Worm (Caenorhabditis elegans): ENCODE data around the gene E02H4.7.

DNA sequence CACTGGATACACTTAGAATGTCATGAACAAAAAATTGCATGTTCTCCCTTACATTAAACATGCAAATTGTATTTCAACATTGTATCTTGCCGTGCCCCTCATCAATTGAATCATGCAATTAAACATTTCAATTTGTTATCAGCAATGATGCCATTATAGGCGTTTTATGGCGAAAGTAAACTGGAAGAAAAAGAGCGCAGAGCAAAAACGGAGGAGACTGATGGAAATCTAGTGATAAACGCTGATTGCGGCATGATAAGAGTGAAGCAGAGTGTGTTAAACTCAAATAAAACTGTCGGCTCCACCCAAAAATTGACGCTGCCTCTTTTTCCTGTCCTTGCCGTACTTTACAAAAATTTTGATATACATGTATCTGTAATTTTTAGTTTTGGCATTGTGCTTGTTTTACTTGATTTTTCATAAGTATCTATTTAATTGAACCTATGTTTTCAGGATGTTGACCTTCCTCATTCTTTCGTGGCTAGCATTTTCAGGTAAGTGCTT lies 41.5 kb upstream of the E02H4.7 start, which contains the start of gene K06G5.1:
- no peak for TF ChIP-seq klf-2 (GFP tag; conservative IDR thresholded peaks at IDR 0.05)
- TF ChIP-seq med-1 (GFP tag; optimal IDR thresholded peaks at IDR 0.05; ENCODE audit: insufficient read depth): no peak
- TF ChIP-seq ztf-23 (GFP tag; IDR thresholded peaks at IDR 0.05): no peak
- no peak for TF ChIP-seq ref-1 (GFP tag; conservative IDR thresholded peaks at IDR 0.05)
- TF ChIP-seq cog-1 (tag; optimal IDR thresholded peaks at IDR 0.05): no peak
- no peak for TF ChIP-seq flt-1 (GFP tag; IDR thresholded peaks at IDR 0.05)
